Worm (Caenorhabditis elegans) whole organism, L3 larva: ENCODE data around the gene sbds-1.

Source experiments
- R02D3.7 ChIP-seq: fragments of 150-350 bp; optimal IDR thresholded peaks from 2 replicates; lab custom pipeline; 2014; ENCODE audit warnings: missing biosample characterization, missing genetic modification characterization
- ZK546.5 ChIP-seq: sonication (generic microtip); optimal IDR thresholded peaks from 2 replicates; lab custom pipeline; 2017; ENCODE audit warnings: missing biosample characterization, missing genetic modification characterization
- aly-2 ChIP-seq: fragments of 150-350 bp; optimal IDR thresholded peaks from 2 replicates; lab custom pipeline; 2014; ENCODE audit warnings: missing biosample characterization, missing genetic modification characterization
- ceh-28 ChIP-seq: fragments of 150-350 bp; optimal IDR thresholded peaks from 2 replicates; lab custom pipeline; 2014; ENCODE audit warnings: missing biosample characterization, missing genetic modification reagents, missing genetic modification characterization
- ceh-82 ChIP-seq: fragments of 150-350 bp; optimal IDR thresholded peaks from 2 replicates; lab custom pipeline; 2014; ENCODE audit warnings: missing biosample characterization, missing genetic modification characterization
- daf-12 ChIP-seq: fragments of 150-350 bp; optimal IDR thresholded peaks from 2 replicates; lab custom pipeline; 2014; ENCODE audit warnings: missing biosample characterization, missing genetic modification reagents, missing genetic modification characterization
- egl-5 ChIP-seq: fragments of 150-350 bp; optimal IDR thresholded peaks from 2 replicates; lab custom pipeline; 2017; ENCODE audit warnings: missing biosample characterization, missing genetic modification reagents, missing genetic modification characterization, inconsistent platforms
- elt-1 ChIP-seq: fragments of 150-350 bp; optimal IDR thresholded peaks from 2 replicates; lab custom pipeline; 2014; ENCODE audit warnings: missing biosample characterization, missing genetic modification characterization
- elt-2 ChIP-seq: sonication (generic microtip); optimal IDR thresholded peaks from 2 replicates; lab custom pipeline; 2016; ENCODE audit warnings: missing genetic modification reagents, mild to moderate bottlenecking, missing genetic modification characterization, missing compliant biosample characterization
- eor-1 ChIP-seq, 2 experiments: fragments of 150-350 bp; optimal IDR thresholded peaks; 2 replicates each; lab custom pipeline; 2014 to 2018; ENCODE audit warnings: missing biosample characterization in 2 of 2, missing genetic modification characterization in 2 of 2
- fkh-10 ChIP-seq: sonication (generic microtip); optimal IDR thresholded peaks from 2 replicates; lab custom pipeline; 2017; ENCODE audit warnings: missing biosample characterization, missing genetic modification reagents, missing genetic modification characterization
- fkh-2 ChIP-seq: fragments of 150-350 bp; optimal IDR thresholded peaks from 2 replicates; lab custom pipeline; 2014; ENCODE audit warnings: missing biosample characterization, missing genetic modification reagents, missing genetic modification characterization
- fos-1 ChIP-seq: fragments of 150-350 bp; optimal IDR thresholded peaks from 2 replicates; lab custom pipeline; 2014; ENCODE audit warnings: missing biosample characterization, missing genetic modification characterization
- hmg-11 ChIP-seq: sonication (generic microtip); optimal IDR thresholded peaks from 2 replicates; lab custom pipeline; 2016; ENCODE audit warnings: missing genetic modification characterization, missing compliant biosample characterization
- lin-15B ChIP-seq: fragments of 150-350 bp; optimal IDR thresholded peaks from 2 replicates; lab custom pipeline; 2014; ENCODE audit warnings: missing biosample characterization, missing genetic modification characterization
- lin-39 ChIP-seq: fragments of 150-350 bp; optimal IDR thresholded peaks from 2 replicates; lab custom pipeline; 2018; ENCODE audit warnings: missing biosample characterization, missing genetic modification reagents, missing genetic modification characterization
- lsy-12 ChIP-seq: sonication (generic microtip); optimal IDR thresholded peaks from 2 replicates; lab custom pipeline; 2016; ENCODE audit warnings: mild to moderate bottlenecking, missing genetic modification characterization, missing compliant biosample characterization
- mdl-1 ChIP-seq: fragments of 150-350 bp; optimal IDR thresholded peaks from 2 replicates; lab custom pipeline; 2014; ENCODE audit warnings: missing biosample characterization, missing genetic modification characterization
- nfya-1 ChIP-seq: sonication (generic microtip); optimal IDR thresholded peaks from 2 replicates; lab custom pipeline; 2017; ENCODE audit warnings: missing genetic modification characterization, mild to moderate bottlenecking, missing compliant biosample characterization, antibody characterized with exemption, moderate library complexity; ENCODE audit not compliant: insufficient read depth
- nhr-11 ChIP-seq: fragments of 150-350 bp; optimal IDR thresholded peaks from 2 replicates; lab custom pipeline; 2014; ENCODE audit warnings: missing biosample characterization, missing genetic modification characterization
- nhr-23 ChIP-seq: fragments of 150-350 bp; optimal IDR thresholded peaks from 2 replicates; lab custom pipeline; 2014; ENCODE audit warnings: missing biosample characterization, missing genetic modification reagents, missing genetic modification characterization
- nhr-237 ChIP-seq: fragments of 150-350 bp; optimal IDR thresholded peaks from 2 replicates; lab custom pipeline; 2014; ENCODE audit warnings: missing biosample characterization, missing genetic modification characterization
- nhr-25 ChIP-seq: sonication (generic microtip); optimal IDR thresholded peaks from 2 replicates; lab custom pipeline; 2017; ENCODE audit warnings: missing biosample characterization, missing genetic modification characterization
- nhr-28 ChIP-seq: fragments of 150-350 bp; optimal IDR thresholded peaks from 2 replicates; lab custom pipeline; 2014; ENCODE audit warnings: missing biosample characterization, missing genetic modification characterization
- nhr-43 ChIP-seq: sonication (generic microtip); optimal IDR thresholded peaks from 2 replicates; lab custom pipeline; 2016; ENCODE audit warnings: mild to moderate bottlenecking, missing genetic modification characterization, missing compliant biosample characterization; ENCODE audit not compliant: poor library complexity, severe bottlenecking
- nhr-67 ChIP-seq: fragments of 150-350 bp; optimal IDR thresholded peaks from 2 replicates; lab custom pipeline; 2014; ENCODE audit warnings: missing biosample characterization, missing genetic modification characterization
- nhr-76 ChIP-seq: fragments of 150-350 bp; sonication (generic microtip); optimal IDR thresholded peaks from 5 replicates; lab custom pipeline; 2014; ENCODE audit warnings: missing biosample characterization, missing genetic modification characterization
- nhr-77 ChIP-seq: fragments of 150-350 bp; optimal IDR thresholded peaks from 2 replicates; lab custom pipeline; 2014; ENCODE audit warnings: missing biosample characterization, missing genetic modification characterization
- pha-4 ChIP-seq: fragments of 150-350 bp; optimal IDR thresholded peaks from 2 replicates; lab custom pipeline; 2014; ENCODE audit warnings: missing biosample characterization, missing genetic modification reagents, missing genetic modification characterization
- pqm-1 ChIP-seq: fragments of 150-350 bp; optimal IDR thresholded peaks from 2 replicates; lab custom pipeline; 2017; ENCODE audit warnings: missing biosample characterization, missing genetic modification characterization, inconsistent platforms
- sea-2 ChIP-seq: fragments of 150-350 bp; sonication (generic microtip); optimal IDR thresholded peaks from 4 replicates; lab custom pipeline; 2014; ENCODE audit warnings: missing biosample characterization, missing genetic modification reagents, missing genetic modification characterization
- skn-1 ChIP-seq: fragments of 150-350 bp; optimal IDR thresholded peaks from 2 replicates; lab custom pipeline; 2014; ENCODE audit warnings: missing biosample characterization, missing genetic modification characterization
- snpc-4 ChIP-seq: fragments of 150-350 bp; optimal IDR thresholded peaks from 2 replicates; lab custom pipeline; 2014; ENCODE audit warnings: missing biosample characterization, missing genetic modification characterization
- tbx-2 ChIP-seq: sonication (generic microtip); optimal IDR thresholded peaks from 2 replicates; lab custom pipeline; 2016; ENCODE audit warnings: mild to moderate bottlenecking, missing genetic modification characterization, missing compliant biosample characterization
- unc-62 ChIP-seq: fragments of 150-350 bp; sonication (generic microtip); optimal IDR thresholded peaks from 4 replicates; lab custom pipeline; 2014; ENCODE audit warnings: missing biosample characterization, missing genetic modification reagents, missing genetic modification characterization
- zag-1 ChIP-seq: fragments of 150-350 bp; optimal IDR thresholded peaks from 2 replicates; lab custom pipeline; 2014; ENCODE audit warnings: missing biosample characterization, missing genetic modification characterization
- ztf-11 ChIP-seq: fragments of 150-350 bp; optimal IDR thresholded peaks from 2 replicates; lab custom pipeline; 2014; ENCODE audit warnings: missing biosample characterization, missing genetic modification characterization

Gene sbds-1

DNA sequence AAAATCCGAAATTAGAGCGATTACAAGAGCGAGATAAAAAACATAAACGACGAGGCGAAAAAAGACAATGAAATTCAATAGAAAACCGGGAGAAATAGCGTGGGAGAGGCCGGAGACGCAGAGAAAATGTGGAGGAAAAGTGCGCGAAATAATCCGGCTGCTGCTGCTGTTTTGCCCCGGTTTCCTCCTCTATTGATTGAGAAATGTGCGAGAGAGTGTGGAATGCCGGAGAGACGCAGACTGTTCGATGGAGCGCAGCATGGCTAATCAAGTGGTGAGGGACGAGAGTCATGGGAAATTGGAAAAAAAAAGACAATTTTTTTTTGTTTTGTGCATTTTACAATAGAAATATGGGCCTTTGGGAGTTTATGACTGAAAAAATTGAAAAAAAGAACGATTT lies 40.1 kb downstream of the sbds-1 start:
- TF ChIP-seq lsy-12 (tag; lab: Kevin White, UChicago) (no peak), snpc-4 (peak; percentile 24), eor-1 (tag; optimal IDR thresholded peaks at IDR 0.05; lab: Kevin White, UChicago) (no peak), nhr-77 (tag; lab: Kevin White, UChicago) (no peak), pqm-1 (tag; lab: Kevin White, UChicago) (peak; percentile 15), mdl-1 (tag; lab: Kevin White, UChicago) (no peak), ceh-28 (peak; percentile 84), unc-62 (GFP tag; lab: Kevin White, UChicago) (no peak), nhr-25 (tag; lab: Kevin White, UChicago) (peak; percentile 38), elt-1 (tag; lab: Kevin White, UChicago) (no peak), nhr-23 (tag; lab: Kevin White, UChicago) (peak; percentile 64), lin-39 (tag; lab: Kevin White, UChicago) (peak; percentile 67), lin-15B (tag; lab: Kevin White, UChicago) (peak; percentile 44), pha-4 (peak; percentile 58), ZK546.5 (tag; lab: Kevin White, UChicago) (no peak), nhr-67 (tag; lab: Kevin White, UChicago) (no peak), nfya-1 (tag; lab: Kevin White, UChicago) (peak; percentile 69), hmg-11 (tag; lab: Kevin White, UChicago) (peak; percentile 96), fkh-10 (peak; percentile 81), nhr-76 (tag; lab: Kevin White, UChicago) (no peak)

ce11 chrIII:595449-595848 lies 42.8 kb downstream of the sbds-1 start:
- no peak for TF ChIP-seq nhr-43 (tag; lab: Kevin White, UChicago)
- TF ChIP-seq daf-12 (tag; lab: Kevin White, UChicago) = no peak
- TF ChIP-seq fkh-2 (tag; lab: Kevin White, UChicago) = no peak
- TF ChIP-seq sea-2 = no peak
- TF ChIP-seq egl-5 = no peak
- TF ChIP-seq zag-1 (tag; lab: Kevin White, UChicago) = no peak
- TF ChIP-seq pha-4 = no peak
- TF ChIP-seq tbx-2 (tag; lab: Kevin White, UChicago) = no peak
- no peak for TF ChIP-seq lin-39 (tag; lab: Kevin White, UChicago)
- TF ChIP-seq nfya-1 (tag; lab: Kevin White, UChicago) = no peak
- TF ChIP-seq fos-1 = no peak
- no peak for TF ChIP-seq elt-2 (tag; lab: Kevin White, UChicago)
- no peak for TF ChIP-seq skn-1 (tag; lab: Kevin White, UChicago)
- no peak for TF ChIP-seq ceh-82 (tag; lab: Kevin White, UChicago)
- no peak for TF ChIP-seq eor-1 (tag; optimal IDR thresholded peaks at IDR 0.05; lab: Kevin White, UChicago)
- TF ChIP-seq, all 47 proteins: peak for 0

ce11 chrIII:587009-587408 lies 51.2 kb downstream of the sbds-1 start, which contains the start of gene helq-1:
Gene helq-1, minus strand, starts transcription at chrIII:587109.
- TF ChIP-seq nhr-11 (tag; lab: Kevin White, UChicago) (no peak), elt-1 (tag; lab: Kevin White, UChicago) (no peak), fkh-10 (no peak), R02D3.7 (tag; lab: Kevin White, UChicago) (no peak), nhr-23 (tag; lab: Kevin White, UChicago) (no peak), lin-15B (tag; lab: Kevin White, UChicago) (no peak), ztf-11 (tag; lab: Kevin White, UChicago) (no peak), nhr-237 (tag; lab: Kevin White, UChicago) (no peak), hmg-11 (tag; lab: Kevin White, UChicago) (no peak), eor-1 (tag; optimal IDR thresholded peaks at IDR 0.05; lab: Kevin White, UChicago) (no peak), ZK546.5 (tag; lab: Kevin White, UChicago) (no peak), tbx-2 (tag; lab: Kevin White, UChicago) (no peak), snpc-4 (no peak), nhr-28 (tag; lab: Kevin White, UChicago) (no peak), elt-2 (tag; lab: Kevin White, UChicago) (no peak), aly-2 (tag; lab: Kevin White, UChicago) (no peak), daf-12 (tag; lab: Kevin White, UChicago) (no peak), nhr-43 (tag; lab: Kevin White, UChicago) (no peak)
